Fruit fly (Drosophila melanogaster) whole organism, adult: ENCODE data around the gene CG14803.

Experiments used
- CG11617 ChIP-seq: fragments of 200-800 bp; sonication (Bioruptor generic); optimal IDR thresholded peaks from 2 replicates; lab custom pipeline; 2017; ENCODE audit warnings: mild to moderate bottlenecking, missing biosample characterization, missing genetic modification reagents, missing genetic modification characterization
- CG12768 ChIP-seq: fragments of 200-800 bp; sonication (Bioruptor generic); optimal IDR thresholded peaks from 2 replicates; lab custom pipeline; 2017; ENCODE audit warnings: missing biosample characterization, missing genetic modification characterization, mild to moderate bottlenecking, moderate library complexity, missing genetic modification reagents
- CG14711 ChIP-seq: fragments of 200-800 bp; sonication (Bioruptor generic); optimal IDR thresholded peaks from 2 replicates; lab custom pipeline; 2018; ENCODE audit warnings: missing biosample characterization, mild to moderate bottlenecking, missing genetic modification characterization, moderate library complexity
- CG1620 ChIP-seq: fragments of 200-800 bp; sonication (Bioruptor generic); optimal IDR thresholded peaks from 2 replicates; lab custom pipeline; 2016; ENCODE audit warnings: missing biosample characterization, missing genetic modification characterization
- CG33017 ChIP-seq: fragments of 200-800 bp; sonication (Bioruptor generic); optimal IDR thresholded peaks from 2 replicates; lab custom pipeline; 2018; ENCODE audit warnings: missing biosample characterization, mild to moderate bottlenecking, missing genetic modification characterization, moderate library complexity
- CG5204 ChIP-seq: fragments of 200-800 bp; sonication (Bioruptor generic); optimal IDR thresholded peaks from 2 replicates; lab custom pipeline; 2016; ENCODE audit warnings: missing biosample characterization, missing genetic modification characterization
- CG7045 ChIP-seq: fragments of 200-800 bp; sonication (Bioruptor generic); optimal IDR thresholded peaks from 2 replicates; lab custom pipeline; 2017; ENCODE audit warnings: missing biosample characterization, mild to moderate bottlenecking, missing genetic modification characterization
- CG7101 ChIP-seq: fragments of 200-800 bp; sonication (Bioruptor generic); optimal IDR thresholded peaks from 2 replicates; lab custom pipeline; 2018; ENCODE audit warnings: missing biosample characterization, mild to moderate bottlenecking, missing genetic modification characterization, moderate library complexity
- Clk ChIP-seq: fragments of 200-800 bp; sonication (Bioruptor generic); optimal IDR thresholded peaks from 2 replicates; lab custom pipeline; 2017; ENCODE audit warnings: missing biosample characterization, missing genetic modification characterization
- Crg-1 ChIP-seq: fragments of 200-800 bp; sonication (Bioruptor generic); optimal IDR thresholded peaks from 2 replicates; lab custom pipeline; 2016; ENCODE audit warnings: missing biosample characterization, missing genetic modification characterization
- Hr96 ChIP-seq: fragments of 200-800 bp; sonication (Bioruptor generic); optimal IDR thresholded peaks from 2 replicates; lab custom pipeline; 2016; ENCODE audit warnings: missing biosample characterization, missing genetic modification characterization
- Mnt ChIP-seq: fragments of 200-800 bp; sonication (Bioruptor generic); optimal IDR thresholded peaks from 2 replicates; lab custom pipeline; 2016; ENCODE audit warnings: missing biosample characterization, mild to moderate bottlenecking, missing genetic modification characterization
- bab1 ChIP-seq: fragments of 200-800 bp; sonication (Bioruptor generic); optimal IDR thresholded peaks from 3 replicates; lab custom pipeline; 2019; ENCODE audit warnings: missing biosample characterization, mild to moderate bottlenecking, missing genetic modification characterization, moderate library complexity
- cic ChIP-seq: fragments of 200-800 bp; sonication (Bioruptor generic); optimal IDR thresholded peaks from 2 replicates; lab custom pipeline; 2017; ENCODE audit warnings: missing biosample characterization, mild to moderate bottlenecking, missing genetic modification characterization, moderate library complexity
- cnc ChIP-seq, 2 experiments: fragments of >200 bp; optimal IDR thresholded peaks; 2 replicates each; lab custom pipeline; 2017
- kay ChIP-seq: fragments of 200-800 bp; sonication (Bioruptor generic); peaks from one replicate; lab custom pipeline; 2016; ENCODE audit warnings: missing biosample characterization, missing genetic modification characterization, borderline replicate concordance
- ovo ChIP-seq: fragments of 200-800 bp; sonication (Bioruptor generic); optimal IDR thresholded peaks from 2 replicates; lab custom pipeline; 2016; ENCODE audit warnings: missing biosample characterization, missing genetic modification characterization
- pad ChIP-seq: fragments of 200-800 bp; sonication (Bioruptor generic); optimal IDR thresholded peaks from 3 replicates; lab custom pipeline; 2017; ENCODE audit warnings: missing biosample characterization, missing genetic modification characterization, mild to moderate bottlenecking, moderate library complexity, missing genetic modification reagents
- tj ChIP-seq: fragments of 200-800 bp; sonication (Bioruptor generic); optimal IDR thresholded peaks from 3 replicates; lab custom pipeline; 2017; ENCODE audit warnings: missing biosample characterization, mild to moderate bottlenecking, missing genetic modification characterization, moderate library complexity
- toe ChIP-seq: fragments of 200-800 bp; sonication (Bioruptor generic); optimal IDR thresholded peaks from 2 replicates; lab custom pipeline; 2016; ENCODE audit warnings: missing biosample characterization, missing genetic modification characterization

CG14803 gene

DNA sequence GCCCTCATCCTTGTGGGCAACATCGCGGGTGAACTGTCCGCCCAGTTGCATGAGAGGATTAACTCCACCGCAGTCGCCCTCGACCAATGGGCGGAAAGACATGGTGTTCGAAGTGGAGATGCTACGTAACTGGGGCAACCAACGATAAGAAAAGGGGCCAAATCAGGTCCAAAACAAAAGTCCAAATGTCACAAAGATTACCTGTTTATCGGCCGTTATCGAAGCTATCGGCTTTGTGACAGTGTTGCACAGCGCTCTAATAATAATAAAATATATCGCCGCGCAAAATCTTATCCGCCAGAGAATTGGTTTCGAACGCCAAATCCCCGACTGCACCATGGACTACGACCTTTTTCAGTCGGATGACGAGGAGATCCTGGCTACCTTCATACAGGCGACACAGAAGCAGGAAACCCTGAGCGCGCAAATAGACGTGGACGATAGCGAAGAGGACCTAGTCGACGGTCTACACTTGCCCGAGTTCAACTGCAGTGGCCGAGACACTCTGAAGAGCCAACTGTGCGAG, at the start of gene CG14803, which contains the start of gene Pex5:
Gene CG14803 (plus strand): TSS at position 285 of the 526 bp plus-strand sequence.
Gene Pex5 (minus strand): TSS at position 476 of the 526 bp plus-strand sequence.
- TF ChIP-seq CG7045 (GFP tag; lab: Kevin White, UChicago) (no peak), CG11617 (peak; percentile 21), CG5204 (GFP tag; lab: Kevin White, UChicago) (no peak), Crg-1 (GFP tag; lab: Kevin White, UChicago) (peak; percentile 24), CG12768 (peak; percentile 63), ovo (GFP tag; lab: Kevin White, UChicago) (no peak), Mnt (peak; percentile 48), cic (GFP tag; lab: Kevin White, UChicago) (no peak), CG7101 (tag; lab: Kevin White, UChicago) (peak; percentile 55), bab1 (GFP tag; lab: Kevin White, UChicago) (peak; percentile 63), pad (GFP tag; lab: Kevin White, UChicago) (peak; percentile 47), CG14711 (tag; lab: Kevin White, UChicago) (no peak), CG1620 (GFP tag; lab: Kevin White, UChicago) (peak; percentile 56), Clk (GFP tag; lab: Kevin White, UChicago) (no peak)

- TF ChIP-seq CG5204 (GFP tag; lab: Kevin White, UChicago): no peak
- no peak for TF ChIP-seq Crg-1 (GFP tag; lab: Kevin White, UChicago)
- no peak for TF ChIP-seq toe
- no peak for TF ChIP-seq CG7045 (GFP tag; lab: Kevin White, UChicago)
- peak; percentile 68 for TF ChIP-seq bab1 (GFP tag; lab: Kevin White, UChicago)
- no peak for TF ChIP-seq CG12768
- no peak for TF ChIP-seq CG1620 (GFP tag; lab: Kevin White, UChicago)
- TF ChIP-seq kay (GFP tag; lab: Kevin White, UChicago): peak; percentile 39
- no peak for TF ChIP-seq CG33017 (tag; lab: Kevin White, UChicago)
Observed at dm6 chrX:1819026-1819425, 49.6 kb upstream of the CG14803 start.

- TF ChIP-seq CG11617: no peak
- no peak for TF ChIP-seq cnc (optimal IDR thresholded peaks at IDR 0.05; lab: Kevin White, UChicago)
- TF ChIP-seq Mnt: no peak
- no peak for TF ChIP-seq CG7045 (GFP tag; lab: Kevin White, UChicago)
- no peak for TF ChIP-seq kay (GFP tag; lab: Kevin White, UChicago)
- no peak for TF ChIP-seq CG33017 (tag; lab: Kevin White, UChicago)
- TF ChIP-seq Clk (GFP tag; lab: Kevin White, UChicago): no peak
- no peak for TF ChIP-seq bab1 (GFP tag; lab: Kevin White, UChicago)
- TF ChIP-seq cic (GFP tag; lab: Kevin White, UChicago): no peak
- no peak for TF ChIP-seq toe
- TF ChIP-seq CG5204 (GFP tag; lab: Kevin White, UChicago): no peak
Observed at dm6 chrX:1820241-1820640, 48.4 kb upstream of the CG14803 start, which contains the start of gene CG14810. Gene CG14810 (minus strand): TSS chrX:1820341.

DNA sequence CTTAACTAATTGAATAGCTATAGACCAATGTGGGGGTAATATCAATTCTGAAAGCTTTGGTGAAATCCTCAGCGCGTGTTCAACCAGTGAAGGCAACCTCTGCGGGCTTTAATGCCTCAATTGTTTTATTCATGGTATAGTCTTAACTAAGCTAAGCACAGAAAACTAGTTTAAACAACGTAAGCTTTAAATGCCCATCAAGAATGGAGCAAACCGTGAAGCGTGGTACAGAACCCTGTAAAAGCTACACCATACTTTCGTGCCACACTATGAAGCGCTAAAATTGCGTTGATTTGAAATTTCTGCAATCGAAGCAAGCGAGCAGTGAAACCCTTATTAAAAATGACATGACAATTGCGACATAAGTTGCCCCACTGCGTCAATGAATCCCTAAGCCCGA, 47.6 kb upstream of the CG14803 start:
- TF ChIP-seq ovo (GFP tag; lab: Kevin White, UChicago) (no peak), bab1 (GFP tag; lab: Kevin White, UChicago) (peak; percentile 36), CG7101 (tag; lab: Kevin White, UChicago) (no peak), Crg-1 (GFP tag; lab: Kevin White, UChicago) (no peak)

DNA sequence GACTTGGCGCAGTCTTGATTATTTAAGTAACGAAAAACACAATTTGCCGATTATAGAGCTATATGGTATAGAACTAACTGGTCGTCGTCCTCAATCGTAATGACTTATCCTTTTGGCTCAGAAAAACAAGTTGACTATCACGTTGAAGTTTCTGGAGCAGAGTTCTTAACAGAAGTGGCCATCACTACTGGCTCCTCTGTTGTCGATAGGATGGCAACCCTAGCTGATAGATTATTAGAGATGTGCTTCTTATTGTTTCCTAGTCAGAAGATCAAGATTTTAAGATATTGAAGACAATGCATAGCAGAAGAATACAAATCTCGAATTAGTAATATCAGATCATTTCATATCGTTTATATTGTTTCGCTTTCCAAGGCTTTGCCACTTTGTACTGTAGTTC, 46.4 kb upstream of the CG14803 start, which contains the start of gene CG14811:
Gene CG14811 (minus strand): TSS at position 101 of the 400 bp plus-strand sequence.
- no peak for TF ChIP-seq ovo (GFP tag; lab: Kevin White, UChicago)
- no peak for TF ChIP-seq CG33017 (tag; lab: Kevin White, UChicago)
- no peak for TF ChIP-seq Clk (GFP tag; lab: Kevin White, UChicago)
- TF ChIP-seq CG7101 (tag; lab: Kevin White, UChicago): no peak
- TF ChIP-seq toe: no peak
- no peak for TF ChIP-seq pad (GFP tag; lab: Kevin White, UChicago)
- no peak for TF ChIP-seq CG11617
- TF ChIP-seq CG5204 (GFP tag; lab: Kevin White, UChicago): no peak
- no peak for TF ChIP-seq cic (GFP tag; lab: Kevin White, UChicago)
- TF ChIP-seq kay (GFP tag; lab: Kevin White, UChicago): no peak

DNA sequence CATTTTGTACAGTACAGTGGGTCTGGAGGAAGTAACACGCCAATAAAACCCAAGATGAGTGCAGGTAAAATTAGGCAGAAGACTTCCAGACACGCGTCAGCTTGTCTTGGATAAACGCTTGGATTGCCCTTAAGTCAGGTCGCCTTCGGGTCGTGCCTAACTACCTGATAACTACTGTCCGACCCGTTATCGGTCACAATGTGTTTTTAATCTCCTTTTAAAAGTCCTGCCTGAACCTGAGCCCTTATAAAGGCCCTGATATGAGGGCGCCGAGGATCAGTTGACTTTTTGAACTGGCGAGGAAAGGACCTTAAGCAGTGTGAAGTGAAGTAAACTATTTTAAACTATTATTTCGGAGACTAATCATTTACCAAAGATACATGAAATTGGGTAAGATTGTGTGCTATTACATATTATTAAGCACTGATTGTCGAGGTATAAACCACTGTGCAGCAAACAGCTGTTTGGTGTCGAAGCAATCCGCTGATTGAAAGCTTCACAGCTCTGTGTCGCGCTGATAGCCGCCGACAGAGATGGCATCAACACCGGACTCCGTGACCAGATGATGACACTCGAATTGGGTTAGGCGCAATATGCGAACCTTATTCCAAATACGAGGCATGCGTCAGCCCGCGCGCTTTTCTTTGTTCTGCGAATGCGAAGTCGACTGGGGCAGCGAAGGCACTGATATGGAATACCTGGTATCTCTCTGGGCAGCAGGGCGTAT, 44.6 kb upstream of the CG14803 start:
- no peak for TF ChIP-seq ovo (GFP tag; lab: Kevin White, UChicago)
- no peak for TF ChIP-seq Clk (GFP tag; lab: Kevin White, UChicago)
- TF ChIP-seq Mnt: no peak
- no peak for TF ChIP-seq CG12768
- TF ChIP-seq CG5204 (GFP tag; lab: Kevin White, UChicago): no peak
- TF ChIP-seq kay (GFP tag; lab: Kevin White, UChicago): no peak

DNA sequence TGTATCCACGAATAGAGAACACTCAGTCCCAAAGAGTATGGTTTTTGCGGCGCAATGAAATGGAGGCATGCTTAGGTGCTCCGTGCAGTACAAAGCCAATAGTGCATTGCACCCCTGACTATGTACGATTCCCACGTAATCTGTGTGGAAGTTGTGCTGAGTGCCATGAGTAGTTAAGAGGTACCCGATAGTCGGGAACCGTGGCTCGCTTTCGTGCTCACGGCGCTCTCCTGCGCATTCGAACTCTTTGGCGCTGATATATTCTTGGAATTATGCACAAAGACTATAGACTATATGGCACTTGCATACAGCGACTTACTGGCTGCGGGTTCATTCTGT, 44.1 kb upstream of the CG14803 start:
- TF ChIP-seq bab1 (GFP tag; lab: Kevin White, UChicago): no peak
- TF ChIP-seq CG7045 (GFP tag; lab: Kevin White, UChicago): no peak
- peak; percentile 8 for TF ChIP-seq CG7101 (tag; lab: Kevin White, UChicago)
- TF ChIP-seq cic (GFP tag; lab: Kevin White, UChicago): peak; percentile 19
- no peak for TF ChIP-seq toe
- TF ChIP-seq ovo (GFP tag; lab: Kevin White, UChicago): peak; percentile 5
- no peak for TF ChIP-seq Clk (GFP tag; lab: Kevin White, UChicago)
- TF ChIP-seq Hr96 (GFP tag; lab: Kevin White, UChicago): peak; percentile 15
- no peak for TF ChIP-seq tj
- no peak for TF ChIP-seq CG14711 (tag; lab: Kevin White, UChicago)
- no peak for TF ChIP-seq CG5204 (GFP tag; lab: Kevin White, UChicago)
- TF ChIP-seq Crg-1 (GFP tag; lab: Kevin White, UChicago): peak; percentile 5
- TF ChIP-seq kay (GFP tag; lab: Kevin White, UChicago): no peak
- peak; percentile 8 for TF ChIP-seq CG11617
- no peak for TF ChIP-seq pad (GFP tag; lab: Kevin White, UChicago)
- TF ChIP-seq CG33017 (tag; lab: Kevin White, UChicago): no peak
- TF ChIP-seq CG12768: peak; percentile 41
- no peak for TF ChIP-seq CG1620 (GFP tag; lab: Kevin White, UChicago)
- TF ChIP-seq Mnt: no peak
- no peak for TF ChIP-seq cnc (optimal IDR thresholded peaks at IDR 0.05; lab: Kevin White, UChicago)
